Worm (Caenorhabditis elegans) whole organism, young adult: Measurements from ENCODE around the gene K03B8.6.

ENCODE experiments used
- B0336.3 ChIP-seq: fragments of 200-800 bp; sonication (Bioruptor generic); IDR thresholded peaks from 2 replicates; pipeline ENCODE4 v1.3.6; 2022; ENCODE audit warnings: missing genetic modification characterization, missing compliant biosample characterization
- Y53G8AR.9 ChIP-seq: fragments of 200-800 bp; sonication (Bioruptor generic); conservative IDR thresholded peaks from 2 replicates; pipeline ENCODE4 v1.3.6; 2022; ENCODE audit warnings: missing genetic modification reagents, missing genetic modification characterization, missing compliant biosample characterization
- ZK185.1 ChIP-seq: sonication (generic microtip); optimal IDR thresholded peaks from 2 replicates; lab custom pipeline; 2016; ENCODE audit warnings: mild to moderate bottlenecking, missing genetic modification characterization, missing compliant biosample characterization; ENCODE audit not compliant: poor library complexity, severe bottlenecking
- athp-1 ChIP-seq: sonication (generic microtip); optimal IDR thresholded peaks from 2 replicates; lab custom pipeline; 2017; ENCODE audit warnings: mild to moderate bottlenecking, missing genetic modification characterization, missing compliant biosample characterization
- madf-8 ChIP-seq: fragments of 200-800 bp; sonication (Bioruptor generic); conservative IDR thresholded peaks from 2 replicates; pipeline ENCODE4 v1.3.6; 2022; ENCODE audit warnings: missing genetic modification reagents, missing genetic modification characterization, missing compliant biosample characterization

K03B8.6 gene

ce11 chrV:11454917-11455316 is 47.5 kb downstream of the K03B8.6 start:
- TF ChIP-seq ZK185.1 (tag; lab: Kevin White, UChicago) (no peak), athp-1 (tag; lab: Kevin White, UChicago) (no peak), Y53G8AR.9 (GFP tag; lab: Robert Waterston, UW) (no peak), madf-8 (GFP tag; lab: Robert Waterston, UW) (no peak), B0336.3 (no peak)
- TF ChIP-seq, all 124 proteins: peak for 0
